Worm (Caenorhabditis elegans) whole organism, L1 larva: Measurements from ENCODE around the gene F55A4.13.

Source experiments
- F16B12.6 ChIP-seq: fragments of 150-350 bp; optimal IDR thresholded peaks from 2 replicates; lab custom pipeline; 2014; ENCODE audit warnings: missing biosample characterization, missing genetic modification characterization
- aha-1 ChIP-seq: fragments of 150-350 bp; optimal IDR thresholded peaks from 2 replicates; lab custom pipeline; 2014; ENCODE audit warnings: missing biosample characterization, missing genetic modification characterization
- ama-1 ChIP-seq: fragments of 150-350 bp; optimal IDR thresholded peaks from 2 replicates; lab custom pipeline; 2014
- ces-1 ChIP-seq: fragments of 150-350 bp; optimal IDR thresholded peaks from 2 replicates; lab custom pipeline; 2014; ENCODE audit warnings: missing biosample characterization, missing genetic modification reagents, missing genetic modification characterization
- fkh-10 ChIP-seq: sonication (generic microtip); optimal IDR thresholded peaks from 2 replicates; lab custom pipeline; 2017; ENCODE audit warnings: missing biosample characterization, missing genetic modification reagents, missing genetic modification characterization
- fkh-8 ChIP-seq: sonication (generic microtip); optimal IDR thresholded peaks from 2 replicates; lab custom pipeline; 2016; ENCODE audit warnings: mild to moderate bottlenecking, missing genetic modification characterization, missing compliant biosample characterization
- lin-35 ChIP-seq, 2 experiments: fragments of 150-350 bp; optimal IDR thresholded peaks; 2 replicates each; lab custom pipeline; 2014; ENCODE audit warnings: missing biosample characterization in 2 of 2, missing genetic modification characterization in 2 of 2, missing genetic modification reagents in 2 of 2
- nhr-11 ChIP-seq: fragments of 150-350 bp; optimal IDR thresholded peaks from 2 replicates; lab custom pipeline; 2014; ENCODE audit warnings: missing biosample characterization, missing genetic modification characterization
- nhr-76 ChIP-seq: sonication (generic microtip); optimal IDR thresholded peaks from 2 replicates; lab custom pipeline; 2017; ENCODE audit warnings: missing biosample characterization, missing genetic modification characterization
- unc-130 ChIP-seq: fragments of 150-350 bp; optimal IDR thresholded peaks from 2 replicates; lab custom pipeline; 2017; ENCODE audit warnings: missing biosample characterization, missing genetic modification characterization, inconsistent platforms
- ztf-11 ChIP-seq, 2 experiments: sonication (generic microtip); optimal IDR thresholded peaks; 2 replicates each; lab custom pipeline; 2016 to 2017; ENCODE audit warnings: missing genetic modification characterization in 2 of 2, missing biosample characterization in 1 of 2, missing compliant biosample characterization in 1 of 2

ce11 chrX:1012385-1012866, 4.9 kb downstream of the F55A4.13 start:
- no peak for TF ChIP-seq nhr-76 (tag; lab: Kevin White, UChicago)
- TF ChIP-seq ama-1 (lab: Kevin White, UChicago): peak; percentile 90
- TF ChIP-seq aha-1 (tag; lab: Kevin White, UChicago): no peak
- TF ChIP-seq ces-1 (GFP tag; lab: Kevin White, UChicago): no peak
- TF ChIP-seq ztf-11 (tag; optimal IDR thresholded peaks at IDR 0.05; lab: Kevin White, UChicago): no peak
- TF ChIP-seq fkh-8 (tag; lab: Kevin White, UChicago): no peak
- peak in 1 of 2 experiments; percentile 52 for TF ChIP-seq lin-35 (GFP tag; optimal IDR thresholded peaks at IDR 0.05; lab: Kevin White, UChicago)
- no peak for TF ChIP-seq nhr-11 (tag; lab: Kevin White, UChicago)
- no peak for TF ChIP-seq fkh-10
- no peak for TF ChIP-seq unc-130 (tag; lab: Kevin White, UChicago)
- TF ChIP-seq F16B12.6 (tag; lab: Kevin White, UChicago): no peak
